Worm (Caenorhabditis elegans) whole organism, young adult: ENCODE results near the gene garr-1.

Experiments used
- B0035.1 ChIP-seq: sonication (generic microtip); optimal IDR thresholded peaks from 2 replicates; lab custom pipeline; 2016; ENCODE audit warnings: missing genetic modification characterization, mild to moderate bottlenecking, missing compliant biosample characterization, missing genotype, missing genetic modification reagents
- B0336.3 ChIP-seq: fragments of 200-800 bp; sonication (Bioruptor generic); IDR thresholded peaks from 2 replicates; pipeline ENCODE4 v1.3.6; 2022; ENCODE audit warnings: missing genetic modification characterization, missing compliant biosample characterization
- D2030.7 ChIP-seq: fragments of 200-800 bp; sonication (Bioruptor generic); IDR thresholded peaks from 2 replicates; pipeline ENCODE4 v1.3.6; 2022; ENCODE audit warnings: missing genetic modification reagents, missing genetic modification characterization, missing compliant biosample characterization
- F22D6.2 ChIP-seq: sonication (generic microtip); optimal IDR thresholded peaks from 2 replicates; lab custom pipeline; 2016; ENCODE audit warnings: mild to moderate bottlenecking, missing genetic modification characterization, missing compliant biosample characterization
- F33H1.4 ChIP-seq: fragments of 200-800 bp; sonication (Bioruptor generic); IDR thresholded peaks from 2 replicates; pipeline ENCODE4 v1.3.6; 2022; ENCODE audit warnings: missing genetic modification reagents, missing genetic modification characterization, missing compliant biosample characterization
- F37B4.10 ChIP-seq: fragments of 200-800 bp; sonication (Bioruptor generic); IDR thresholded peaks from 2 replicates; pipeline ENCODE4 v1.3.6; 2022; ENCODE audit warnings: missing genetic modification characterization, missing compliant biosample characterization
- F49E8.2 ChIP-seq: sonication (generic microtip); optimal IDR thresholded peaks from 3 replicates; lab custom pipeline; 2017; ENCODE audit warnings: missing genetic modification characterization, mild to moderate bottlenecking, missing compliant biosample characterization, antibody characterized with exemption, moderate library complexity; ENCODE audit not compliant: insufficient read depth
- K12H6.12 ChIP-seq: fragments of 200-800 bp; sonication (Bioruptor generic); optimal IDR thresholded peaks from 2 replicates; lab custom pipeline; 2018; ENCODE audit warnings: mild to moderate bottlenecking, missing genetic modification characterization, missing compliant biosample characterization
- Y56A3A.18 ChIP-seq: fragments of 200-800 bp; sonication (Bioruptor generic); IDR thresholded peaks from 2 replicates; pipeline ENCODE4 v1.3.6; 2022; ENCODE audit warnings: missing genetic modification reagents, missing genetic modification characterization, missing compliant biosample characterization
- aptf-3 ChIP-seq: fragments of 200-800 bp; sonication (Bioruptor generic); IDR thresholded peaks from 2 replicates; pipeline ENCODE4 v1.3.6; 2022; ENCODE audit warnings: missing genetic modification characterization, missing compliant biosample characterization
- athp-1 ChIP-seq: sonication (generic microtip); optimal IDR thresholded peaks from 2 replicates; lab custom pipeline; 2017; ENCODE audit warnings: mild to moderate bottlenecking, missing genetic modification characterization, missing compliant biosample characterization
- attf-5 ChIP-seq: fragments of 200-800 bp; sonication (Bioruptor generic); optimal IDR thresholded peaks from 2 replicates; lab custom pipeline; 2018; ENCODE audit warnings: mild to moderate bottlenecking, missing genetic modification characterization, missing compliant biosample characterization
- bed-2 ChIP-seq: fragments of 200-800 bp; sonication (Bioruptor generic); IDR thresholded peaks from 2 replicates; pipeline ENCODE4 v1.3.6; 2022; ENCODE audit warnings: missing genetic modification reagents, missing genetic modification characterization, missing compliant biosample characterization
- cebp-2 ChIP-seq: fragments of 200-800 bp; sonication (Bioruptor generic); IDR thresholded peaks from 2 replicates; pipeline ENCODE4 v1.3.6; 2022; ENCODE audit warnings: missing genetic modification characterization, missing compliant biosample characterization
- ceh-100 ChIP-seq: fragments of 200-800 bp; sonication (Bioruptor generic); IDR thresholded peaks from 2 replicates; pipeline ENCODE4 v1.3.6; 2022; ENCODE audit warnings: missing genetic modification reagents, missing genetic modification characterization, missing compliant biosample characterization
- ceh-58 ChIP-seq: fragments of 200-800 bp; sonication (Bioruptor generic); IDR thresholded peaks from 2 replicates; pipeline ENCODE4 v1.3.6; 2022; ENCODE audit warnings: missing genetic modification characterization, missing compliant biosample characterization
- ceh-91 ChIP-seq: fragments of 200-800 bp; sonication (Bioruptor generic); IDR thresholded peaks from 2 replicates; pipeline ENCODE4 v1.3.6; 2022; ENCODE audit warnings: missing genetic modification reagents, missing genetic modification characterization, missing compliant biosample characterization
- dox-1 ChIP-seq: fragments of 200-800 bp; sonication (Bioruptor generic); IDR thresholded peaks from 2 replicates; pipeline ENCODE4 v1.3.6; 2022; ENCODE audit warnings: missing genetic modification reagents, missing genetic modification characterization, missing compliant biosample characterization
- dpl-1 ChIP-seq: fragments of 150-350 bp; optimal IDR thresholded peaks from 2 replicates; lab custom pipeline; 2014; ENCODE audit warnings: missing biosample characterization, missing genetic modification reagents, missing genetic modification characterization
- efl-1 ChIP-seq: fragments of 150-350 bp; optimal IDR thresholded peaks from 2 replicates; lab custom pipeline; 2014; ENCODE audit warnings: missing biosample characterization, missing genetic modification reagents, missing genetic modification characterization
- fkh-3 ChIP-seq: sonication (generic microtip); optimal IDR thresholded peaks from 2 replicates; lab custom pipeline; 2016; ENCODE audit warnings: mild to moderate bottlenecking, missing genetic modification characterization, missing compliant biosample characterization
- gei-17 ChIP-seq: fragments of 200-800 bp; sonication (Bioruptor generic); optimal IDR thresholded peaks from 2 replicates; lab custom pipeline; 2018; ENCODE audit warnings: mild to moderate bottlenecking, missing genetic modification characterization, missing compliant biosample characterization
- lin-54 ChIP-seq: fragments of 200-800 bp; sonication (Bioruptor generic); optimal IDR thresholded peaks from 2 replicates; lab custom pipeline; 2018; ENCODE audit warnings: mild to moderate bottlenecking, missing genetic modification characterization, missing compliant biosample characterization
- lsl-1 ChIP-seq: fragments of 200-800 bp; sonication (Bioruptor generic); optimal IDR thresholded peaks from 2 replicates; lab custom pipeline; 2018; ENCODE audit warnings: mild to moderate bottlenecking, missing genetic modification characterization, moderate library complexity, missing compliant biosample characterization
- madf-6 ChIP-seq: fragments of 200-800 bp; sonication (Bioruptor generic); IDR thresholded peaks from 2 replicates; pipeline ENCODE4 v1.3.6; 2022; ENCODE audit warnings: missing genetic modification reagents, missing genetic modification characterization, missing compliant biosample characterization
- mcd-1 ChIP-seq: fragments of 200-800 bp; sonication (Bioruptor generic); IDR thresholded peaks from 2 replicates; pipeline ENCODE4 v1.3.6; 2022; ENCODE audit warnings: missing genetic modification reagents, missing genetic modification characterization, missing compliant biosample characterization
- nfyb-1 ChIP-seq: fragments of 200-800 bp; sonication (Bioruptor generic); IDR thresholded peaks from 2 replicates; pipeline ENCODE4 v1.3.6; 2022; ENCODE audit warnings: missing genetic modification reagents, missing genetic modification characterization, missing compliant biosample characterization
- nhr-80 ChIP-seq: sonication (generic microtip); optimal IDR thresholded peaks from 2 replicates; lab custom pipeline; 2016; ENCODE audit warnings: missing genetic modification characterization, missing compliant biosample characterization
- pbrm-1 ChIP-seq: fragments of 200-800 bp; sonication (Bioruptor generic); IDR thresholded peaks from 2 replicates; pipeline ENCODE4 v1.3.6; 2022; ENCODE audit warnings: missing genetic modification reagents, missing genetic modification characterization, missing compliant biosample characterization
- rec-8 ChIP-seq, 2 experiments: sonication (generic microtip); optimal IDR thresholded peaks; 2 replicates each; lab custom pipeline; 2016; ENCODE audit warnings: mild to moderate bottlenecking in 2 of 2, missing genetic modification characterization in 2 of 2, missing genetic modification reagents in 2 of 2, missing genotype in 2 of 2, missing biosample characterization in 1 of 2, missing compliant biosample characterization in 1 of 2, moderate library complexity in 1 of 2
- repo-1 ChIP-seq: sonication (generic microtip); optimal IDR thresholded peaks from 2 replicates; lab custom pipeline; 2017; ENCODE audit warnings: mild to moderate bottlenecking, missing genetic modification characterization, missing compliant biosample characterization
- snpc-1.3 ChIP-seq: sonication (generic microtip); optimal IDR thresholded peaks from 2 replicates; lab custom pipeline; 2017; ENCODE audit warnings: missing genetic modification characterization, mild to moderate bottlenecking, missing compliant biosample characterization, antibody characterized with exemption, moderate library complexity, missing genotype, missing genetic modification reagents; ENCODE audit not compliant: insufficient read depth
- snpc-4 ChIP-seq, 5 experiments: fragments of 150-350 bp in 1 of 5; sonication (generic microtip) in 4 of 5; optimal IDR thresholded peaks; 2 replicates each; lab custom pipeline; 2014 to 2018; ENCODE audit warnings: missing genetic modification characterization in 5 of 5, missing biosample characterization in 3 of 5, antibody characterized with exemption in 2 of 5, mild to moderate bottlenecking in 2 of 5, missing compliant biosample characterization in 2 of 5, missing genotype in 2 of 5, moderate library complexity in 2 of 5, missing genetic modification reagents in 1 of 5
- sptf-2 ChIP-seq: fragments of 200-800 bp; sonication (Bioruptor generic); optimal IDR thresholded peaks from 2 replicates; lab custom pipeline; 2018; ENCODE audit warnings: mild to moderate bottlenecking, missing genetic modification characterization, missing compliant biosample characterization
- tbp1 ChIP-seq: fragments of 200-800 bp; sonication (Bioruptor generic); optimal IDR thresholded peaks from 2 replicates; lab custom pipeline; 2018; ENCODE audit warnings: mild to moderate bottlenecking, missing genetic modification characterization, missing compliant biosample characterization
- unc-130 ChIP-seq: sonication (generic microtip); optimal IDR thresholded peaks from 2 replicates; lab custom pipeline; 2016; ENCODE audit warnings: missing genetic modification reagents, missing genetic modification characterization, missing compliant biosample characterization
- zfh-2 ChIP-seq: fragments of 200-800 bp; sonication (Bioruptor generic); conservative IDR thresholded peaks from 2 replicates; pipeline ENCODE4 v1.3.6; 2022; ENCODE audit warnings: missing genetic modification reagents, missing genetic modification characterization, missing compliant biosample characterization
- ztf-18 ChIP-seq: sonication (generic microtip); optimal IDR thresholded peaks from 2 replicates; lab custom pipeline; 2016; ENCODE audit warnings: missing genotype, mild to moderate bottlenecking, missing genetic modification characterization, missing compliant biosample characterization
- ztf-22 ChIP-seq: fragments of 200-800 bp; sonication (Bioruptor generic); optimal IDR thresholded peaks from 2 replicates; lab custom pipeline; 2018; ENCODE audit warnings: mild to moderate bottlenecking, missing genetic modification characterization, moderate library complexity, missing compliant biosample characterization
- ztf-28 ChIP-seq: fragments of 200-800 bp; sonication (Bioruptor generic); IDR thresholded peaks from 2 replicates; pipeline ENCODE4 v1.3.6; 2022; ENCODE audit warnings: missing genetic modification reagents, missing genetic modification characterization, missing compliant biosample characterization

Gene garr-1

DNA sequence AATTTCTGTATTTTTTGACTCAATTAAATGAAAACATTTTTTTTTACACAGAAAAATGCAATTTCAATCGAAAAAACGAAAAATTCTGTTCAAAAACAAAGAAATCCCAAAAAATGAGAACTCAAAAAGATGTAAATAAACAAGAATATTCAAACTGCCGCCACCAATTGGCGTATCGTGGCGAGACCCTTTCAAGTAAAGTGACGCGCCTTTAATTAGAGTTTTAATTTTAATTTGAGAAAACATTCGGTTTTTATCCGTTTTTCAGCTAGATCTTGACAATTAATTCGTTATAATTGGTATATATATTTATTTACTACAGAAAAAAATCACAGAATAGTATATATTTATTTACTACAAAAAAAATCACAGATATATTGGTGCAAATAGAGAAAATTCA is 46.4 kb upstream of the garr-1 start:
- peak; percentile 41; the same call in 1 of the 2 replicates for TF ChIP-seq ceh-91
- TF ChIP-seq F49E8.2 (tag; lab: Kevin White, UChicago): peak; percentile 66
- peak; percentile 91 for TF ChIP-seq efl-1 (GFP tag; lab: Kevin White, UChicago)
- TF ChIP-seq unc-130 (GFP tag; lab: Kevin White, UChicago): peak; percentile 52
- TF ChIP-seq ceh-100: no peak
- TF ChIP-seq F33H1.4 (GFP tag; lab: Robert Waterston, UW): peak; percentile 92
- TF ChIP-seq dpl-1 (GFP tag; lab: Kevin White, UChicago): peak; percentile 53
- TF ChIP-seq ztf-22 (GFP tag; lab: Kevin White, UChicago): no peak
- no peak for TF ChIP-seq sptf-2
- TF ChIP-seq D2030.7 (GFP tag; lab: Robert Waterston, UW): peak; percentile 84
- TF ChIP-seq madf-6 (GFP tag; lab: Robert Waterston, UW): peak; percentile 67
- peak; percentile 37 for TF ChIP-seq snpc-1.3 (tag; lab: Kevin White, UChicago)
- no peak for TF ChIP-seq B0336.3 (GFP tag; lab: Robert Waterston, UW)
- peak; percentile 53; the same call in 1 of the 2 replicates for TF ChIP-seq dox-1 (GFP tag; lab: Robert Waterston, UW)
- TF ChIP-seq lin-54 (GFP tag; lab: Kevin White, UChicago): peak; percentile 97
- TF ChIP-seq mcd-1 (GFP tag; lab: Robert Waterston, UW): peak; percentile 15; the same call in 1 of the 2 replicates
- TF ChIP-seq snpc-4 (GFP tag; optimal IDR thresholded peaks at IDR 0.05; lab: Kevin White, UChicago): peak; percentile 2
- peak in 1 of 4 experiments; percentile 17 for TF ChIP-seq snpc-4 (tag; optimal IDR thresholded peaks at IDR 0.05; lab: Kevin White, UChicago)
- no peak for TF ChIP-seq aptf-3
- no peak for TF ChIP-seq K12H6.12 (tag; lab: Kevin White, UChicago)
- peak; percentile 65 for TF ChIP-seq lsl-1 (GFP tag; lab: Kevin White, UChicago)

DNA sequence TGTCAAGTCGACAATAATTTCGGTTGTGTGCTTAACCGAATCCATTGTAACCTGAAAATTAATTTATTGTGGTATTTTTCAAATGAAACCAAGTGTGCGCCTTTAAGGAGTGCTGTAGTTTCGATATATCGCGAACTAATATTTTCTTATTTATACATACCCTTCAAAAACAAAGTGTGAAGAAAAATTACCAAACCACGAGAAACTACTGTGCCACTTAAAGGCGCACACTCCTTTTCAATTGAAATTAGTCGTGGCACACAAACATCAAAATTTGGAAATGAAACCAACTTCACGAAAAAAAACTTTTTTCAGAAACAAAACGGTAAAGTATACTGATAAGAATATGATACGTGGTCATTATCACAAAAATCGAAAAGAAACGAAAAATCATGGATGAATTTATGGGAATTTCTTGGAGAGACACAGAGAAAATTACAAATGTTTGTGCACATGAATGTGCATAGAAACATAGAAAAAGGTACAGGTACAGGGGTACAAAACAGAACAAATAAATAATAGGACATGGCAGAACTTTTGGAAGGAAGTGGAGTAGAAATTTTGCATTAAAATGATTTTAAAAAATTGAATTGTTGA is 42.7 kb upstream of the garr-1 start, which contains the start of gene spl-1:
Gene spl-1 (minus strand): TSS at position 51 of the 597 bp plus-strand sequence.
- peak; percentile 2 for TF ChIP-seq tbp1 (GFP tag; lab: Kevin White, UChicago)
- TF ChIP-seq fkh-3: no peak
- TF ChIP-seq B0035.1 (tag; lab: Kevin White, UChicago): no peak
- TF ChIP-seq nhr-80 (tag; lab: Kevin White, UChicago): peak; percentile 82
- peak; percentile 51 for TF ChIP-seq attf-5 (GFP tag; lab: Kevin White, UChicago)
- TF ChIP-seq pbrm-1 (GFP tag; lab: Robert Waterston, UW): 0 out of 2 replicates have a peak, but pooled peaks have one; percentile 26

DNA sequence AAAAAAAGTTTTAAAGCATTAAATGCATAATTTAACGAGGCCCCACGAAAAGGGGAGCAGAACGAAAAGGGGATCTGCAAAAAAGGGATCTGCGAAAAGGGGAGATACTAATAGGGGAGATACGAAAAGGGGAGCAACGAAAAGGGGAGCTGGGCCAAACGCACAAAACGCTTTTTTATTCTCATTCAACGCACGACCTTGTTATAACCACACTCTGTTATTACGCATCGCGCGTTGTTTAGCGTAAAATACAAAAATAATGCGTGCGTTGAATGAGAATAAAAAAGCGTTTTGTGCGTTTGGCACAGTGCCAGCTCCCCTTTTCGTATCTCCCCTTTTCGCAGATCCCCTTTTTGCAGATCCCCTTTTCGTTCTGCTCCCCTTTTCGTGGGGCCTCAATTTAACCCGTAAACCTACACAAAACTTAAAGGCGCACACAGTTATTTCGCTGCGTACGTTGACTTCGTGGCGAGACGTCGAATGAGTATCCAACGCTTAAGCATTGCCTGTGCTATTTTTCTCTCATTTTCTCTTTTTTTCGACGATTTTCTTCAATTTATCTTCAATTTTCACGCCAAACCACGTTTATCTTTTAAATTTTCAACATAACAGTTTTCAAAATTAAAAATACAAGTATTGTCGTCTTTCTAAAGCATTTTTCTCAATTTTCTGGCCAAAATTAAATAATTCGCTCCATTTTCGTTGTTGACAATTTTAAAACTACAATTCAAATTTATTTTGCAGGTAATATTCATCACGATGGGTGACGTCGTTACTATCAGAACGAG is 40.6 kb upstream of the garr-1 start, which contains the start of gene rps-24:
Gene rps-24 (plus strand): TSS at position 738 of the 788 bp plus-strand sequence.
- TF ChIP-seq ceh-58 (GFP tag; lab: Robert Waterston, UW): peak; percentile 91; the same call in 1 of the 2 replicates
- peak; percentile 85 for TF ChIP-seq lin-54 (GFP tag; lab: Kevin White, UChicago)
- TF ChIP-seq dpl-1 (GFP tag; lab: Kevin White, UChicago): peak; percentile 15
- peak; percentile 83 for TF ChIP-seq nhr-80 (tag; lab: Kevin White, UChicago)
- peak; percentile 97 for TF ChIP-seq bed-2 (GFP tag; lab: Robert Waterston, UW)
- peak; percentile 35 for TF ChIP-seq gei-17 (GFP tag; lab: Kevin White, UChicago)
- TF ChIP-seq ztf-28: peak; percentile 99
- peak; percentile 47 for TF ChIP-seq F22D6.2
- TF ChIP-seq athp-1: peak; percentile 95
- TF ChIP-seq madf-6 (GFP tag; lab: Robert Waterston, UW): peak; percentile 87
- TF ChIP-seq F37B4.10 (GFP tag; lab: Robert Waterston, UW): peak; percentile 93; the same call in 1 of the 2 replicates
- peak; percentile 99 for TF ChIP-seq F33H1.4 (GFP tag; lab: Robert Waterston, UW)
- peak; percentile 59; the same call in 1 of the 2 replicates for TF ChIP-seq cebp-2
- TF ChIP-seq ztf-18 (tag; lab: Kevin White, UChicago): peak; percentile 78
- TF ChIP-seq D2030.7 (GFP tag; lab: Robert Waterston, UW): peak; percentile 100
- peak; percentile 83 for TF ChIP-seq K12H6.12 (tag; lab: Kevin White, UChicago)
- TF ChIP-seq nfyb-1 (GFP tag; lab: Robert Waterston, UW): peak; percentile 94
- peak; percentile 97 for TF ChIP-seq pbrm-1 (GFP tag; lab: Robert Waterston, UW)
- peak; percentile 48 to 61 for TF ChIP-seq rec-8 (tag; optimal IDR thresholded peaks at IDR 0.05; lab: Kevin White, UChicago)
- peak; percentile 97 for TF ChIP-seq ceh-91
- peak; percentile 67 for TF ChIP-seq zfh-2 (GFP tag; lab: Robert Waterston, UW)
- TF ChIP-seq snpc-1.3 (tag; lab: Kevin White, UChicago): peak; percentile 26
- TF ChIP-seq repo-1 (tag; lab: Kevin White, UChicago): peak; percentile 61
- TF ChIP-seq Y56A3A.18 (GFP tag; lab: Robert Waterston, UW): peak; percentile 87
